Fruit fly (Drosophila melanogaster) S2 (cell line): ENCODE data around the gene Rev1.

ENCODE experiments used
- CG8478 ChIP-seq: fragments of >200 bp; optimal IDR thresholded peaks from 2 replicates; lab custom pipeline; 2018
- CTCF ChIP-seq, 2 experiments: fragments of >200 bp; optimal IDR thresholded peaks; 2 replicates each; lab custom pipeline; 2018

Rev1 gene

dm6 chr3L:617926-618325, 36.2 kb upstream of the Rev1 start:
- TF ChIP-seq CTCF (optimal IDR thresholded peaks at IDR 0.05; lab: Kevin White, UChicago) (no peak), CG8478 (no peak)

- TF ChIP-seq CTCF (optimal IDR thresholded peaks at IDR 0.05; lab: Kevin White, UChicago) (no peak), CG8478 (no peak)
These were observed 35.6 kb upstream of the Rev1 start for dm6 chr3L:618347-619272.

- no peak for TF ChIP-seq CG8478
These were observed 34.5 kb upstream of the Rev1 start for dm6 chr3L:619427-620308.

dm6 chr3L:621097-621967, 32.8 kb upstream of the Rev1 start:
- TF ChIP-seq CTCF (optimal IDR thresholded peaks at IDR 0.05; lab: Kevin White, UChicago) (no peak), CG8478 (no peak)

- TF ChIP-seq CG8478 (no peak), CTCF (optimal IDR thresholded peaks at IDR 0.05; lab: Kevin White, UChicago) (no peak)
These were observed 31.8 kb upstream of the Rev1 start for dm6 chr3L:622357-622834.

- no peak for TF ChIP-seq CTCF (optimal IDR thresholded peaks at IDR 0.05; lab: Kevin White, UChicago)
- TF ChIP-seq CG8478, result no peak
These were observed 30.6 kb upstream of the Rev1 start for dm6 chr3L:623556-623955.

dm6 chr3L:624203-624914, 29.8 kb upstream of the Rev1 start:
- no peak for TF ChIP-seq CTCF (optimal IDR thresholded peaks at IDR 0.05; lab: Kevin White, UChicago)
- TF ChIP-seq CG8478, result no peak

- no peak for TF ChIP-seq CG8478
- TF ChIP-seq CTCF (optimal IDR thresholded peaks at IDR 0.05; lab: Kevin White, UChicago), result no peak
These were observed 28.3 kb upstream of the Rev1 start for dm6 chr3L:625899-626298.

dm6 chr3L:626498-627369, 27.4 kb upstream of the Rev1 start:
- TF ChIP-seq CTCF (optimal IDR thresholded peaks at IDR 0.05; lab: Kevin White, UChicago), result no peak
- TF ChIP-seq CG8478, result no peak

- TF ChIP-seq CG8478, result no peak
- TF ChIP-seq CTCF (optimal IDR thresholded peaks at IDR 0.05; lab: Kevin White, UChicago), result no peak
These were observed 26.8 kb upstream of the Rev1 start for dm6 chr3L:627370-627769.

dm6 chr3L:627819-628601, 26.2 kb upstream of the Rev1 start:
- no peak for TF ChIP-seq CG8478

dm6 chr3L:628654-629285, 25.4 kb upstream of the Rev1 start:
- TF ChIP-seq CG8478 (no peak), CTCF (optimal IDR thresholded peaks at IDR 0.05; lab: Kevin White, UChicago) (no peak)
